Fruit fly (Drosophila melanogaster) whole organism, embryonic: ENCODE results near the gene msb1l.
A peak's percentile ranks its signal among the peaks of the same experiment; 100 is the strongest.

Source experiments
- Asciz ChIP-seq: fragments of 200-800 bp; sonication (Bioruptor generic); optimal IDR thresholded peaks from 2 replicates; lab custom pipeline; 2017; ENCODE audit warnings: missing biosample characterization, mild to moderate bottlenecking, missing genetic modification characterization, missing genetic modification reagents
- Atf6 ChIP-seq: fragments of 200-800 bp; sonication (Bioruptor generic); IDR thresholded peaks from 2 replicates; pipeline ENCODE4 v1.3.6; 2022; ENCODE audit warnings: missing biosample characterization, missing genetic modification characterization
- C15 ChIP-seq: fragments of 200-800 bp; sonication (Bioruptor generic); IDR thresholded peaks from 3 replicates; pipeline ENCODE4 v1.3.6; 2022; ENCODE audit warnings: missing biosample characterization, missing genetic modification characterization
- CG1024 ChIP-seq: fragments of 200-800 bp; sonication (Bioruptor generic); IDR thresholded peaks from 2 replicates; pipeline ENCODE4 v1.3.6; 2022; ENCODE audit warnings: missing biosample characterization, missing genetic modification characterization
- CG10431 ChIP-seq: fragments of 200-800 bp; sonication (Bioruptor generic); optimal IDR thresholded peaks from 3 replicates; lab custom pipeline; 2018; ENCODE audit warnings: missing biosample characterization, mild to moderate bottlenecking, missing genetic modification characterization
- CG11085 ChIP-seq: fragments of 200-800 bp; sonication (Bioruptor generic); IDR thresholded peaks from 2 replicates; pipeline ENCODE4 v1.3.6; 2022; ENCODE audit warnings: missing biosample characterization, missing genetic modification characterization
- CG11247 ChIP-seq: fragments of 200-800 bp; sonication (Bioruptor generic); IDR thresholded peaks from 2 replicates; pipeline ENCODE4 v1.3.6; 2022; ENCODE audit warnings: missing biosample characterization, missing genetic modification characterization
- CG11504 ChIP-seq: fragments of 200-800 bp; sonication (Bioruptor generic); optimal IDR thresholded peaks from 3 replicates; lab custom pipeline; 2019; ENCODE audit warnings: missing biosample characterization, mild to moderate bottlenecking, missing genetic modification characterization, moderate library complexity
- CG13123 ChIP-seq: fragments of 200-800 bp; sonication (Bioruptor generic); optimal IDR thresholded peaks from 2 replicates; lab custom pipeline; 2016; ENCODE audit warnings: missing biosample characterization, missing genetic modification characterization
- CG15601 ChIP-seq: fragments of 200-800 bp; sonication (Bioruptor generic); optimal IDR thresholded peaks from 3 replicates; lab custom pipeline; 2019; ENCODE audit warnings: missing biosample characterization, mild to moderate bottlenecking, missing genetic modification characterization, moderate library complexity
- CG1647 ChIP-seq: fragments of 200-800 bp; sonication (Bioruptor generic); optimal IDR thresholded peaks from 3 replicates; lab custom pipeline; 2016; ENCODE audit warnings: missing biosample characterization, missing genetic modification characterization
- CG17912 ChIP-seq: fragments of 200-800 bp; sonication (Bioruptor generic); optimal IDR thresholded peaks from 2 replicates; lab custom pipeline; 2018; ENCODE audit warnings: missing biosample characterization, mild to moderate bottlenecking, missing genetic modification characterization
- CG2712 ChIP-seq: fragments of 200-800 bp; optimal IDR thresholded peaks from 3 replicates; lab custom pipeline; 2019; ENCODE audit warnings: missing biosample characterization, mild to moderate bottlenecking, missing genetic modification characterization, moderate library complexity
- CG2889 ChIP-seq: fragments of 200-800 bp; sonication (Bioruptor generic); IDR thresholded peaks from 3 replicates; pipeline ENCODE4 v1.3.6; 2022; ENCODE audit warnings: missing biosample characterization, missing genetic modification characterization
- CG6813 ChIP-seq: fragments of 200-800 bp; sonication (Bioruptor generic); optimal IDR thresholded peaks from 2 replicates; lab custom pipeline; 2017; ENCODE audit warnings: missing biosample characterization, missing genetic modification characterization, mild to moderate bottlenecking, moderate library complexity, missing genetic modification reagents
- CG6854 ChIP-seq: fragments of 200-800 bp; sonication (Bioruptor generic); optimal IDR thresholded peaks from 3 replicates; lab custom pipeline; 2017; ENCODE audit warnings: missing biosample characterization, mild to moderate bottlenecking, missing genetic modification characterization
- CG7372 ChIP-seq: fragments of 200-800 bp; sonication (Bioruptor generic); IDR thresholded peaks from 2 replicates; pipeline ENCODE4 v1.3.6; 2022; ENCODE audit warnings: missing biosample characterization, missing genetic modification characterization
- CG8290 ChIP-seq, 3 experiments: fragments of 200-800 bp; sonication (Bioruptor generic); optimal IDR thresholded peaks; 2 replicates each; lab custom pipeline; 2016 to 2019; ENCODE audit warnings: missing biosample characterization in 3 of 3, missing genetic modification characterization in 3 of 3, mild to moderate bottlenecking in 2 of 3, moderate library complexity in 1 of 3
- D ChIP-seq, 2 experiments: fragments of 200-800 bp in 1 of 2; fragments of >200 bp in 1 of 2; sonication (Bioruptor generic) in 1 of 2; optimal IDR thresholded peaks; 2 replicates in 1 of 2; 3 replicates in 1 of 2; lab custom pipeline; 2017; ENCODE audit warnings: mild to moderate bottlenecking in 1 of 2, missing biosample characterization in 1 of 2, missing genetic modification characterization in 1 of 2, missing genetic modification reagents in 1 of 2
- D19A ChIP-seq: fragments of 200-800 bp; optimal IDR thresholded peaks from 3 replicates; lab custom pipeline; 2019; ENCODE audit warnings: missing biosample characterization, mild to moderate bottlenecking, missing genetic modification characterization, moderate library complexity
- Deaf1 ChIP-seq: fragments of 200-800 bp; optimal IDR thresholded peaks from 3 replicates; lab custom pipeline; 2019; ENCODE audit warnings: missing biosample characterization, mild to moderate bottlenecking, missing genetic modification characterization, moderate library complexity
- Ets65A ChIP-seq: fragments of 200-800 bp; sonication (Bioruptor generic); peaks from one replicate; lab custom pipeline; 2016; ENCODE audit warnings: missing biosample characterization, missing genetic modification characterization
- HmgZ ChIP-seq: fragments of 200-800 bp; sonication (Bioruptor generic); optimal IDR thresholded peaks from 2 replicates; lab custom pipeline; 2018; ENCODE audit warnings: missing biosample characterization, mild to moderate bottlenecking, missing genetic modification characterization
- Hr39 ChIP-seq: fragments of >200 bp; optimal IDR thresholded peaks from 2 replicates; lab custom pipeline; 2017
- Lim3 ChIP-seq: fragments of 200-800 bp; sonication (Bioruptor generic); IDR thresholded peaks from 2 replicates; pipeline ENCODE4 v1.3.6; 2022; ENCODE audit warnings: missing biosample characterization, missing genetic modification characterization
- Nf-YB ChIP-seq: fragments of 200-800 bp; sonication (Bioruptor generic); optimal IDR thresholded peaks from 3 replicates; lab custom pipeline; 2019; ENCODE audit warnings: missing biosample characterization, mild to moderate bottlenecking, missing genetic modification characterization, moderate library complexity
- Poxn ChIP-seq: fragments of 200-800 bp; sonication (Bioruptor generic); IDR thresholded peaks from 2 replicates; pipeline ENCODE4 v1.3.6; 2022; ENCODE audit warnings: missing biosample characterization, missing genetic modification characterization
- Sox100B ChIP-seq: fragments of 200-800 bp; sonication (Bioruptor generic); optimal IDR thresholded peaks from 3 replicates; lab custom pipeline; 2018; ENCODE audit warnings: missing biosample characterization, mild to moderate bottlenecking, missing genetic modification characterization
- Spps ChIP-seq: fragments of 200-800 bp; sonication (Bioruptor generic); optimal IDR thresholded peaks from 2 replicates; lab custom pipeline; 2018; ENCODE audit warnings: missing biosample characterization, mild to moderate bottlenecking, missing genetic modification characterization
- TFAM ChIP-seq: fragments of 200-800 bp; sonication (Bioruptor generic); optimal IDR thresholded peaks from 2 replicates; lab custom pipeline; 2017; ENCODE audit warnings: missing biosample characterization, missing genetic modification characterization, inconsistent platforms
- YL-1 ChIP-seq: fragments of 200-800 bp; sonication (Bioruptor generic); optimal IDR thresholded peaks from 3 replicates; lab custom pipeline; 2017; ENCODE audit warnings: missing biosample characterization, mild to moderate bottlenecking, missing genetic modification characterization
- ac ChIP-seq: fragments of 200-800 bp; sonication (Bioruptor generic); optimal IDR thresholded peaks from 3 replicates; lab custom pipeline; 2017; ENCODE audit warnings: missing biosample characterization, mild to moderate bottlenecking, missing genetic modification characterization
- aop ChIP-seq: fragments of 200-800 bp; sonication (Bioruptor generic); IDR thresholded peaks from 2 replicates; pipeline ENCODE4 v1.3.6; 2022; ENCODE audit warnings: missing biosample characterization, missing genetic modification characterization
- bab2 ChIP-seq: fragments of 200-800 bp; sonication (Bioruptor generic); optimal IDR thresholded peaks from 2 replicates; lab custom pipeline; 2016; ENCODE audit warnings: missing biosample characterization, missing genetic modification characterization
- bigmax ChIP-seq: fragments of 200-800 bp; sonication (Bioruptor generic); optimal IDR thresholded peaks from 2 replicates; lab custom pipeline; 2018; ENCODE audit warnings: missing biosample characterization, mild to moderate bottlenecking, missing genetic modification characterization
- ci ChIP-seq: fragments of 200-800 bp; sonication (Bioruptor generic); IDR thresholded peaks from 3 replicates; pipeline ENCODE4 v1.3.6; 2022; ENCODE audit warnings: missing biosample characterization, missing genetic modification characterization
- ewg ChIP-seq: fragments of 200-800 bp; sonication (Bioruptor generic); optimal IDR thresholded peaks from 3 replicates; lab custom pipeline; 2017; ENCODE audit warnings: mild to moderate bottlenecking, missing biosample characterization, missing genetic modification reagents, missing genetic modification characterization
- fd64A ChIP-seq: fragments of 200-800 bp; sonication (Bioruptor generic); optimal IDR thresholded peaks from 3 replicates; lab custom pipeline; 2018; ENCODE audit warnings: missing biosample characterization, mild to moderate bottlenecking, missing genetic modification characterization
- gfzf ChIP-seq: fragments of 200-800 bp; sonication (Bioruptor generic); optimal IDR thresholded peaks from 2 replicates; lab custom pipeline; 2016; ENCODE audit warnings: missing biosample characterization, mild to moderate bottlenecking, missing genetic modification characterization, moderate library complexity
- hb ChIP-seq: fragments of 200-800 bp; sonication (Bioruptor generic); IDR thresholded peaks from 3 replicates; pipeline ENCODE4 v1.3.6; 2022; ENCODE audit warnings: missing biosample characterization, missing genetic modification characterization; ENCODE audit not compliant: partially characterized antibody
- ind ChIP-seq: fragments of 200-800 bp; sonication (Bioruptor generic); optimal IDR thresholded peaks from 3 replicates; lab custom pipeline; 2016; ENCODE audit warnings: missing biosample characterization, missing genetic modification characterization
- pb ChIP-seq: fragments of 200-800 bp; sonication (Bioruptor generic); optimal IDR thresholded peaks from 3 replicates; lab custom pipeline; 2016; ENCODE audit warnings: missing biosample characterization, missing genetic modification characterization
- phol ChIP-seq: fragments of 200-800 bp; sonication (Bioruptor generic); optimal IDR thresholded peaks from 3 replicates; lab custom pipeline; 2018; ENCODE audit warnings: missing biosample characterization, mild to moderate bottlenecking, missing genetic modification characterization, moderate library complexity
- repo ChIP-seq: fragments of 200-800 bp; sonication (Bioruptor generic); optimal IDR thresholded peaks from 2 replicates; lab custom pipeline; 2016; ENCODE audit warnings: missing biosample characterization, missing genetic modification characterization
- sd ChIP-seq: fragments of 200-800 bp; sonication (Bioruptor generic); optimal IDR thresholded peaks from 3 replicates; lab custom pipeline; 2018; ENCODE audit warnings: missing biosample characterization, mild to moderate bottlenecking, missing genetic modification characterization, moderate library complexity
- ssp ChIP-seq: fragments of 200-800 bp; sonication (Bioruptor generic); IDR thresholded peaks from 2 replicates; pipeline ENCODE4 v1.3.6; 2022; ENCODE audit warnings: missing biosample characterization, missing genetic modification characterization
- tup ChIP-seq: fragments of 200-800 bp; sonication (Bioruptor generic); optimal IDR thresholded peaks from 2 replicates; lab custom pipeline; 2016; ENCODE audit warnings: missing biosample characterization, mild to moderate bottlenecking, missing genetic modification characterization, moderate library complexity
- twi ChIP-seq: fragments of 200-800 bp; optimal IDR thresholded peaks from 2 replicates; lab custom pipeline; 2019; ENCODE audit warnings: missing biosample characterization, mild to moderate bottlenecking, missing genetic modification characterization, moderate library complexity
- vnd ChIP-seq: fragments of 200-800 bp; sonication (Bioruptor generic); IDR thresholded peaks from 3 replicates; pipeline ENCODE4 v1.3.6; 2022; ENCODE audit warnings: missing biosample characterization, missing genetic modification characterization; ENCODE audit not compliant: partially characterized antibody
- zfh2 ChIP-seq: fragments of 200-800 bp; sonication (Bioruptor generic); optimal IDR thresholded peaks from 2 replicates; lab custom pipeline; 2016; ENCODE audit warnings: missing biosample characterization, missing genetic modification characterization

The msb1l gene

DNA sequence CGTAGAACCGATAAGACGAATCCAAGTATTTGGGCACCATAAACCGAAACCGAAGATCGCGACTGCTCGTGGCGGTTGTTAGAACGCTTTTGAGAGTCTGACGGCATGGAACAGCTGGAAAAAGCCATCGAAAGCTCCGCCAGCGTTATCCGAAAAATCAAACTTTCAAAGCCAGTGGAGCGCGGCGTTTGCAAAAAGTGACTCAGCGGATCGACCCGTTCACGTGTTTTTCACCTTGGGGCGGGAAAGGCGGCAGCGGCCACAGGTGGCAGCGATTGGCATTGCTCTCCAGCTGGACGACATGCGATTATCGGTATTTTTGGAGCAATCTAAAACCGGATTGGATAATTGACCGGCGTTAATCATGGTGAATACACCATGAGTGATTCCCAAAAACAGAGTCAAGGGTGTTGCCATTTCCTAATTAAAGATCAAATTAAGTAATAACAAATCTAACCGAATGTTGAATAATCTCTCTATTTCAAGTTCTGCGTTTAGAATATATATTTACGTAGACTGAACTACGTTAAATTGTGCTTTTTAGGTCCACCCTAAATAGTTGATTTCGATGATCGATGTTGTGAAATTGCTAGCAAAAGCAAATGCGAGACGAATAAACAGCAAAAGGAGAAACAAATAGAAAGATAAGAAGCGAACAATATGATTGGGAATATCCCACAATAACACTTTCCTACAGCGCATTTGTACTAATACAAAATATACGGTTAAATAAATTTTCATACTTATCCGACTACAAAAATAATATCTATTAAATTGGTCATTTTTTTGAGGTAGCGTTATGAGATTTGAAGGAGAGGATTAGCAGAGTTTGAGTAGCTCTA lies 30.4 kb upstream of the msb1l start, which contains the start of gene CG10337 (continued):
- peak; percentile 34 for TF ChIP-seq YL-1 (GFP tag; lab: Kevin White, UChicago)
- TF ChIP-seq Hr39 (lab: Kevin White, UChicago), result no peak
- peak; percentile 22 for TF ChIP-seq CG1647 (GFP tag; lab: Kevin White, UChicago)
- TF ChIP-seq CG2712 (tag; lab: Kevin White, UChicago), result peak; percentile 28
- TF ChIP-seq gfzf (GFP tag; lab: Kevin White, UChicago), result no peak
- peak; percentile 68 for TF ChIP-seq Deaf1 (tag; lab: Kevin White, UChicago)
- peak; percentile 19 for TF ChIP-seq CG10431
- no peak for TF ChIP-seq CG8290 (GFP tag; optimal IDR thresholded peaks at IDR 0.05; lab: Kevin White, UChicago)
- peak in 1 of 2 experiments; percentile 77 for TF ChIP-seq CG8290 (tag; optimal IDR thresholded peaks at IDR 0.05; lab: Kevin White, UChicago)
- TF ChIP-seq Nf-YB (GFP tag; lab: Kevin White, UChicago), result peak; percentile 42
- TF ChIP-seq bigmax, result no peak
- peak; percentile 54 for TF ChIP-seq Sox100B
- no peak for TF ChIP-seq D (optimal IDR thresholded peaks at IDR 0.05; lab: Kevin White, UChicago)
- TF ChIP-seq D (GFP tag; optimal IDR thresholded peaks at IDR 0.05; lab: Kevin White, UChicago), result peak; percentile 53
- TF ChIP-seq ind (GFP tag; lab: Kevin White, UChicago), result no peak
- TF ChIP-seq C15 (GFP tag; lab: Robert Waterston, UW), result no peak
- no peak for TF ChIP-seq CG13123 (GFP tag; lab: Kevin White, UChicago)
- TF ChIP-seq Spps (tag; lab: Kevin White, UChicago), result no peak
- peak; percentile 34 for TF ChIP-seq CG15601
- peak; percentile 29 for TF ChIP-seq phol
- TF ChIP-seq TFAM (GFP tag; lab: Kevin White, UChicago), result no peak
- TF ChIP-seq zfh2 (GFP tag; lab: Kevin White, UChicago), result no peak
- peak; percentile 23 for TF ChIP-seq fd64A (GFP tag; lab: Kevin White, UChicago)
- TF ChIP-seq CG1024 (GFP tag; lab: Robert Waterston, UW), result no peak
- no peak for TF ChIP-seq tup (GFP tag; lab: Kevin White, UChicago)
- 0 out of 2 replicates have a peak, but pooled peaks have one; percentile 26 for TF ChIP-seq CG11085 (GFP tag; lab: Robert Waterston, UW)
- TF ChIP-seq vnd (GFP tag; lab: Robert Waterston, UW), result no peak
- TF ChIP-seq pb (GFP tag; lab: Kevin White, UChicago), result no peak
- no peak for TF ChIP-seq aop (GFP tag; lab: Robert Waterston, UW)
- peak; percentile 5 for TF ChIP-seq ewg (GFP tag; lab: Kevin White, UChicago)
- no peak for TF ChIP-seq CG17912 (GFP tag; lab: Kevin White, UChicago)
- peak; percentile 36 for TF ChIP-seq Asciz
- no peak for TF ChIP-seq CG11247 (GFP tag; lab: Robert Waterston, UW)
- no peak for TF ChIP-seq CG7372 (GFP tag; lab: Robert Waterston, UW)
- peak; percentile 85 for TF ChIP-seq sd

dm6 chr2L:19548158-19548557 lies 29.3 kb upstream of the msb1l start, which contains the start of gene Tep4:
TSS of gene Tep4 (plus strand) at chr2L:19548507.
- no peak for TF ChIP-seq CG11504 (tag; lab: Kevin White, UChicago)
- TF ChIP-seq CG2889, result no peak
- no peak for TF ChIP-seq CG6813 (GFP tag; lab: Kevin White, UChicago)
- no peak for TF ChIP-seq ci
- no peak for TF ChIP-seq Lim3
- no peak for TF ChIP-seq CG6854
- TF ChIP-seq Poxn (GFP tag; lab: Robert Waterston, UW), result no peak
- TF ChIP-seq HmgZ (tag; lab: Kevin White, UChicago), result no peak
- TF ChIP-seq Ets65A (GFP tag; lab: Kevin White, UChicago), result no peak
- no peak for TF ChIP-seq ssp
- TF ChIP-seq Atf6 (GFP tag; lab: Robert Waterston, UW), result no peak
- no peak for TF ChIP-seq hb (GFP tag; lab: Robert Waterston, UW)
- TF ChIP-seq D19A, result no peak
- TF ChIP-seq twi (tag; lab: Kevin White, UChicago), result no peak
- TF ChIP-seq bab2, result no peak
- TF ChIP-seq ac (GFP tag; lab: Kevin White, UChicago), result no peak
- no peak for TF ChIP-seq repo (GFP tag; lab: Kevin White, UChicago)
